Worm (Caenorhabditis elegans) whole organism, young adult: Measurements from ENCODE around the gene atat-2.

Experiments
- F33H1.4 ChIP-seq: fragments of 200-800 bp; sonication (Bioruptor generic); IDR thresholded peaks from 2 replicates; pipeline ENCODE4 v1.3.6; 2022; ENCODE audit warnings: missing genetic modification reagents, missing genetic modification characterization, missing compliant biosample characterization
- F55B11.4 ChIP-seq: sonication (generic microtip); optimal IDR thresholded peaks from 2 replicates; lab custom pipeline; 2016; ENCODE audit warnings: missing compliant biosample characterization, missing genetic modification characterization, borderline replicate concordance; ENCODE audit not compliant: insufficient read depth
- F57A8.1 ChIP-seq: fragments of 200-800 bp; sonication (Bioruptor generic); optimal IDR thresholded peaks from 2 replicates; lab custom pipeline; 2018; ENCODE audit warnings: mild to moderate bottlenecking, missing genetic modification characterization, moderate library complexity, missing compliant biosample characterization
- T26A5.8 ChIP-seq: sonication (generic microtip); optimal IDR thresholded peaks from 2 replicates; lab custom pipeline; 2016; ENCODE audit warnings: missing genetic modification characterization, missing compliant biosample characterization
- Y53G8AR.9 ChIP-seq: fragments of 200-800 bp; sonication (Bioruptor generic); conservative IDR thresholded peaks from 2 replicates; pipeline ENCODE4 v1.3.6; 2022; ENCODE audit warnings: missing genetic modification reagents, missing genetic modification characterization, missing compliant biosample characterization
- Y79H2A.3 ChIP-seq: fragments of 200-800 bp; sonication (Bioruptor generic); conservative IDR thresholded peaks from 2 replicates; pipeline ENCODE4 v1.3.6; 2022; ENCODE audit warnings: missing genetic modification reagents, missing genetic modification characterization, missing compliant biosample characterization
- ama-1 ChIP-seq, 3 experiments: fragments of 150-350 bp in 1 of 3; sonication (generic microtip) in 2 of 3; optimal IDR thresholded peaks; 2 replicates each; lab custom pipeline; 2014 to 2018; ENCODE audit warnings: missing biosample characterization in 2 of 3, missing genetic modification characterization in 2 of 3, missing genetic modification reagents in 2 of 3
- aptf-3 ChIP-seq: fragments of 200-800 bp; sonication (Bioruptor generic); IDR thresholded peaks from 2 replicates; pipeline ENCODE4 v1.3.6; 2022; ENCODE audit warnings: missing genetic modification characterization, missing compliant biosample characterization
- atf-7 ChIP-seq: sonication (generic microtip); optimal IDR thresholded peaks from 2 replicates; lab custom pipeline; 2017; ENCODE audit warnings: mild to moderate bottlenecking, missing genetic modification characterization, missing compliant biosample characterization
- athp-1 ChIP-seq: sonication (generic microtip); optimal IDR thresholded peaks from 2 replicates; lab custom pipeline; 2017; ENCODE audit warnings: mild to moderate bottlenecking, missing genetic modification characterization, missing compliant biosample characterization
- cebp-2 ChIP-seq: fragments of 200-800 bp; sonication (Bioruptor generic); IDR thresholded peaks from 2 replicates; pipeline ENCODE4 v1.3.6; 2022; ENCODE audit warnings: missing genetic modification characterization, missing compliant biosample characterization
- chd-7 ChIP-seq: sonication (generic microtip); optimal IDR thresholded peaks from 2 replicates; lab custom pipeline; 2016; ENCODE audit warnings: mild to moderate bottlenecking, missing genetic modification characterization, moderate library complexity, missing compliant biosample characterization
- die-1 ChIP-seq: sonication (generic microtip); optimal IDR thresholded peaks from 2 replicates; lab custom pipeline; 2016; ENCODE audit warnings: missing genotype, mild to moderate bottlenecking, missing genetic modification characterization, missing compliant biosample characterization
- dpl-1 ChIP-seq: fragments of 150-350 bp; optimal IDR thresholded peaks from 2 replicates; lab custom pipeline; 2014; ENCODE audit warnings: missing biosample characterization, missing genetic modification reagents, missing genetic modification characterization
- ets-4 ChIP-seq: fragments of 200-800 bp; sonication (Bioruptor generic); optimal IDR thresholded peaks from 2 replicates; lab custom pipeline; 2018; ENCODE audit warnings: mild to moderate bottlenecking, missing genetic modification characterization, missing compliant biosample characterization
- gei-17 ChIP-seq: fragments of 200-800 bp; sonication (Bioruptor generic); optimal IDR thresholded peaks from 2 replicates; lab custom pipeline; 2018; ENCODE audit warnings: mild to moderate bottlenecking, missing genetic modification characterization, missing compliant biosample characterization
- hlh-12 ChIP-seq: sonication (generic microtip); optimal IDR thresholded peaks from 2 replicates; lab custom pipeline; 2016; ENCODE audit warnings: missing genetic modification characterization, missing compliant biosample characterization
- let-526 ChIP-seq: fragments of 200-800 bp; sonication (Bioruptor generic); IDR thresholded peaks from 2 replicates; pipeline ENCODE4 v1.3.6; 2022; ENCODE audit warnings: missing genetic modification reagents, missing genetic modification characterization, missing compliant biosample characterization
- let-607 ChIP-seq, 2 experiments: fragments of 200-800 bp in 1 of 2; sonication (Bioruptor generic) in 1 of 2; sonication (generic microtip) in 1 of 2; optimal IDR thresholded peaks; 2 replicates each; lab custom pipeline; 2016 to 2018; ENCODE audit warnings: mild to moderate bottlenecking in 2 of 2, missing compliant biosample characterization in 2 of 2, missing genetic modification characterization in 2 of 2, moderate library complexity in 2 of 2, missing genotype in 1 of 2
- lin-35 ChIP-seq, 3 experiments: fragments of 150-350 bp in 2 of 3; sonication (generic microtip) in 1 of 3; optimal IDR thresholded peaks; 2 replicates each; lab custom pipeline; 2014 to 2018; ENCODE audit warnings: missing biosample characterization in 3 of 3, missing genetic modification characterization in 3 of 3, missing genetic modification reagents in 3 of 3
- lin-40 ChIP-seq: sonication (generic microtip); optimal IDR thresholded peaks from 2 replicates; lab custom pipeline; 2016; ENCODE audit warnings: missing genetic modification characterization, mild to moderate bottlenecking, missing compliant biosample characterization, missing genotype, missing genetic modification reagents
- lin-54 ChIP-seq: fragments of 200-800 bp; sonication (Bioruptor generic); optimal IDR thresholded peaks from 2 replicates; lab custom pipeline; 2018; ENCODE audit warnings: mild to moderate bottlenecking, missing genetic modification characterization, missing compliant biosample characterization
- lsl-1 ChIP-seq: fragments of 200-800 bp; sonication (Bioruptor generic); optimal IDR thresholded peaks from 2 replicates; lab custom pipeline; 2018; ENCODE audit warnings: mild to moderate bottlenecking, missing genetic modification characterization, moderate library complexity, missing compliant biosample characterization
- madf-10 ChIP-seq: sonication (generic microtip); optimal IDR thresholded peaks from 2 replicates; lab custom pipeline; 2016; ENCODE audit warnings: mild to moderate bottlenecking, missing genetic modification characterization, missing compliant biosample characterization
- nhr-80 ChIP-seq: sonication (generic microtip); optimal IDR thresholded peaks from 2 replicates; lab custom pipeline; 2016; ENCODE audit warnings: missing genetic modification characterization, missing compliant biosample characterization
- nhr-90 ChIP-seq: sonication (generic microtip); optimal IDR thresholded peaks from 2 replicates; lab custom pipeline; 2016; ENCODE audit warnings: missing genotype, mild to moderate bottlenecking, missing genetic modification characterization, missing compliant biosample characterization
- pbrm-1 ChIP-seq: fragments of 200-800 bp; sonication (Bioruptor generic); IDR thresholded peaks from 2 replicates; pipeline ENCODE4 v1.3.6; 2022; ENCODE audit warnings: missing genetic modification reagents, missing genetic modification characterization, missing compliant biosample characterization
- pha-4 ChIP-seq: fragments of 150-350 bp; sonication (generic microtip); optimal IDR thresholded peaks from 2 replicates; lab custom pipeline; 2014; ENCODE audit warnings: missing biosample characterization, missing genetic modification reagents, missing genetic modification characterization
- rcor-1 ChIP-seq: fragments of 200-800 bp; sonication (Bioruptor generic); IDR thresholded peaks from 2 replicates; pipeline ENCODE4 v1.3.6; 2022; ENCODE audit warnings: missing genetic modification reagents, missing genetic modification characterization, missing compliant biosample characterization
- snpc-4 ChIP-seq, 5 experiments: fragments of 150-350 bp in 1 of 5; sonication (generic microtip) in 4 of 5; optimal IDR thresholded peaks; 2 replicates each; lab custom pipeline; 2014 to 2018; ENCODE audit warnings: missing genetic modification characterization in 5 of 5, missing biosample characterization in 3 of 5, antibody characterized with exemption in 2 of 5, mild to moderate bottlenecking in 2 of 5, missing compliant biosample characterization in 2 of 5, missing genotype in 2 of 5, moderate library complexity in 2 of 5, missing genetic modification reagents in 1 of 5
- tbp1 ChIP-seq: fragments of 200-800 bp; sonication (Bioruptor generic); optimal IDR thresholded peaks from 2 replicates; lab custom pipeline; 2018; ENCODE audit warnings: mild to moderate bottlenecking, missing genetic modification characterization, missing compliant biosample characterization
- tbx-9 ChIP-seq: sonication (generic microtip); optimal IDR thresholded peaks from 2 replicates; lab custom pipeline; 2016; ENCODE audit warnings: borderline replicate concordance, missing genetic modification characterization, inconsistent platforms, missing compliant biosample characterization
- unc-130 ChIP-seq: sonication (generic microtip); optimal IDR thresholded peaks from 2 replicates; lab custom pipeline; 2016; ENCODE audit warnings: missing genetic modification reagents, missing genetic modification characterization, missing compliant biosample characterization
- zfh-2 ChIP-seq: fragments of 200-800 bp; sonication (Bioruptor generic); conservative IDR thresholded peaks from 2 replicates; pipeline ENCODE4 v1.3.6; 2022; ENCODE audit warnings: missing genetic modification reagents, missing genetic modification characterization, missing compliant biosample characterization
- ztf-18 ChIP-seq: sonication (generic microtip); optimal IDR thresholded peaks from 2 replicates; lab custom pipeline; 2016; ENCODE audit warnings: missing genotype, mild to moderate bottlenecking, missing genetic modification characterization, missing compliant biosample characterization
- ztf-22 ChIP-seq: fragments of 200-800 bp; sonication (Bioruptor generic); optimal IDR thresholded peaks from 2 replicates; lab custom pipeline; 2018; ENCODE audit warnings: mild to moderate bottlenecking, missing genetic modification characterization, moderate library complexity, missing compliant biosample characterization
- ztf-25 ChIP-seq: fragments of 200-800 bp; sonication (Bioruptor generic); IDR thresholded peaks from 2 replicates; pipeline ENCODE4 v1.3.6; 2022; ENCODE audit warnings: missing genetic modification reagents, missing genetic modification characterization, missing compliant biosample characterization
- ztf-3 ChIP-seq: fragments of 200-800 bp; sonication (Bioruptor generic); optimal IDR thresholded peaks from 2 replicates; lab custom pipeline; 2018; ENCODE audit warnings: mild to moderate bottlenecking, missing genetic modification characterization, missing compliant biosample characterization

atat-2 gene

ce11 chrX:5802582-5802981 is 46.3 kb upstream of the atat-2 start:
- TF ChIP-seq dpl-1 (GFP tag; lab: Kevin White, UChicago) = no peak

ce11 chrX:5803492-5803891 is 45.4 kb upstream of the atat-2 start:
- TF ChIP-seq die-1 (tag; lab: Kevin White, UChicago) = no peak
- TF ChIP-seq ama-1 (optimal IDR thresholded peaks at IDR 0.05; lab: Kevin White, UChicago) = no peak
- TF ChIP-seq ama-1 (GFP tag; optimal IDR thresholded peaks at IDR 0.05; lab: Kevin White, UChicago) = no peak
- no peak for TF ChIP-seq zfh-2 (GFP tag; lab: Robert Waterston, UW)
- TF ChIP-seq nhr-90 (tag; lab: Kevin White, UChicago) = no peak
- no peak for TF ChIP-seq athp-1 (tag; lab: Kevin White, UChicago)
- no peak for TF ChIP-seq ets-4 (GFP tag; lab: Kevin White, UChicago)
- TF ChIP-seq tbp1 (GFP tag; lab: Kevin White, UChicago) = no peak
- TF ChIP-seq snpc-4 (GFP tag; optimal IDR thresholded peaks at IDR 0.05; lab: Kevin White, UChicago) = no peak
- no peak for TF ChIP-seq snpc-4 (tag; optimal IDR thresholded peaks at IDR 0.05; lab: Kevin White, UChicago)
- no peak for TF ChIP-seq pbrm-1 (GFP tag; lab: Robert Waterston, UW)
- TF ChIP-seq ztf-25 (GFP tag; lab: Robert Waterston, UW) = no peak
- TF ChIP-seq ztf-3 = no peak
- TF ChIP-seq chd-7 (tag; lab: Kevin White, UChicago) = no peak
- no peak for TF ChIP-seq gei-17 (GFP tag; lab: Kevin White, UChicago)
- no peak for TF ChIP-seq unc-130 (GFP tag; lab: Kevin White, UChicago)
- no peak for TF ChIP-seq dpl-1 (GFP tag; lab: Kevin White, UChicago)
- no peak for TF ChIP-seq F55B11.4
- TF ChIP-seq rcor-1 (GFP tag; lab: Robert Waterston, UW) = no peak
- no peak for TF ChIP-seq Y53G8AR.9 (GFP tag; lab: Robert Waterston, UW)
- no peak for TF ChIP-seq F57A8.1 (GFP tag; lab: Kevin White, UChicago)

ce11 chrX:5805872-5806472 is 42.9 kb upstream of the atat-2 start, which contains the start of gene F13D11.3:
TSS of gene F13D11.3 (minus strand) at chrX:5805922.
- TF ChIP-seq atf-7 (tag; lab: Kevin White, UChicago) (no peak), lin-40 (tag; lab: Kevin White, UChicago) (no peak), lin-54 (GFP tag; lab: Kevin White, UChicago) (no peak), F33H1.4 (GFP tag; lab: Robert Waterston, UW) (no peak), tbx-9 (tag; lab: Kevin White, UChicago) (no peak), ztf-18 (tag; lab: Kevin White, UChicago) (no peak), pha-4 (tag; lab: Kevin White, UChicago) (no peak), Y79H2A.3 (GFP tag; lab: Robert Waterston, UW) (no peak), T26A5.8 (tag; lab: Kevin White, UChicago) (no peak), chd-7 (tag; lab: Kevin White, UChicago) (no peak), hlh-12 (tag; lab: Kevin White, UChicago) (no peak), lsl-1 (GFP tag; lab: Kevin White, UChicago) (no peak), let-607 (tag; optimal IDR thresholded peaks at IDR 0.05; lab: Kevin White, UChicago) (no peak), nhr-80 (tag; lab: Kevin White, UChicago) (no peak), cebp-2 (GFP tag; lab: Robert Waterston, UW) (no peak), ztf-22 (no peak), lin-35 (GFP tag; optimal IDR thresholded peaks at IDR 0.05; lab: Kevin White, UChicago) (no peak), aptf-3 (GFP tag; lab: Robert Waterston, UW) (no peak), let-526 (GFP tag; lab: Robert Waterston, UW) (no peak), madf-10 (tag; lab: Kevin White, UChicago) (no peak)
